Worm (Caenorhabditis elegans): ENCODE measurements around the gene F36H1.12.

DNA sequence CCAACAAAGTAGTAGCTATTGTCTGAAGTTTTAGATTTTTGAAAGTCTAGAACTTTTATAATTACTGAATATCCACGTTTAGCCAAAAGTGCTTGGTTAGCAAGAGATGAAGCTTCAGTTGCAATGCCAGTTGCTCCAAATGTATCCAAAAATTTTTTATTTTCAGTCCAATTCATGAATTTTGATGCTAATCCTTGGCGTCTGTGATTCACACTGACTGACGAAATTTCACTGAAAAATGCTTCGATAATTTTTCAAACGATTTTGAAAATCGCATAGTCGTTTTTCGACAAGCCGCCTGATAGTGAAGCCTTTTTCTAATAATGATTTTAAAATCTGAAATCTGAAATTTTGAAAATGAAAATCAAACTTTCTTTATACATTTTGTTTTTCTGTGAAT, 40.5 kb upstream of the F36H1.12 start:
- TF ChIP-seq him-1 (tag; optimal IDR thresholded peaks at IDR 0.05) (no peak), W03F9.2 (tag; optimal IDR thresholded peaks at IDR 0.05) (no peak)
